Comparison of ENCODE assay signal across 4 worm cellular contexts in the genomic region with DNA sequence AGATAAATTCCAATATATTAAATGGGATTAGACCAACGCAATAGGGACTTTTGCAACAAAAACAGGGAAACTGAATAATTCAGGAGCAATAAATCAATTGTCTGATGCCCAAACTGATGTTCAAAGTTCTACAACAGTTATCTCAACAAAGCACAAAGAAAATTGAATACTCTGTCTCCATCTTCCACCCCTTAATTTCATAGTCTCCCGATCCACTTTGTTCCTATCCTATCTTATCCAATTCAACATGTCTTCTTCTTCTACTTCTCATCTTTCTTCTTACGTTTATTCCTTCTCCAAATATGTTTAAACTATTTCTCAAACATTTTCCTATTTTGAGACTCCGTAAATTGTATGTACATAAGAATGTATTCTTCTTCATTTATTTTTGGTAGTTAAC.
TF ChIP-seq lines count a peak whose summit lies in the region.

No protein-coding gene starts in this region.

TF ChIP-seq in whole organism, L1 larva, 84 proteins besides CTCF, POLR2A, EP300 and RAD21:
- TF ChIP-seq lin-14 (GFP tag; optimal IDR thresholded peaks at IDR 0.05; lab: Kevin White, UChicago) (peak; percentile 28), fkh-10 (GFP tag; optimal IDR thresholded peaks at IDR 0.05; lab: Kevin White, UChicago) (peak; percentile 61), zip-4 (GFP tag; optimal IDR thresholded peaks at IDR 0.05; lab: Kevin White, UChicago) (no peak)

TF ChIP-seq in whole organism, L4 larva, 104 proteins besides CTCF, POLR2A, EP300 and RAD21:
- TF ChIP-seq hif-1 (tag; optimal IDR thresholded peaks at IDR 0.05; lab: Kevin White, UChicago) = no peak
- no peak for TF ChIP-seq lsy-2 (tag; optimal IDR thresholded peaks at IDR 0.05; lab: Kevin White, UChicago)
- no peak for TF ChIP-seq Y105C5A.15 (GFP tag; IDR thresholded peaks at IDR 0.05; lab: Robert Waterston, UW)
- TF ChIP-seq lim-7 (GFP tag; IDR thresholded peaks at IDR 0.05; lab: Robert Waterston, UW) = no peak
- TF ChIP-seq egl-27 (tag; optimal IDR thresholded peaks at IDR 0.05; lab: Kevin White, UChicago) = no peak
- TF ChIP-seq ces-1 (GFP tag; optimal IDR thresholded peaks at IDR 0.05; lab: Kevin White, UChicago) = peak; percentile 11
- TF ChIP-seq mxl-2 (GFP tag; conservative IDR thresholded peaks at IDR 0.05; lab: Robert Waterston, UW) = no peak

TF ChIP-seq in whole organism, late embryonic, 69 proteins besides CTCF, POLR2A, EP300 and RAD21:
- no peak for TF ChIP-seq fkh-10 (GFP tag; optimal IDR thresholded peaks at IDR 0.05; lab: Kevin White, UChicago)
- peak; percentile 93 for TF ChIP-seq unc-42 (tag; optimal IDR thresholded peaks at IDR 0.05; lab: Kevin White, UChicago)

TF ChIP-seq in whole organism, mixed stage, embryonic, 35 proteins besides CTCF, POLR2A, EP300 and RAD21:
- peak; percentile 88 for TF ChIP-seq ces-1 (GFP tag; optimal IDR thresholded peaks at IDR 0.05; lab: Kevin White, UChicago)
- TF ChIP-seq unc-120 (tag; optimal IDR thresholded peaks at IDR 0.05; lab: Kevin White, UChicago; ENCODE audit: poor library complexity, severe bottlenecking) = no peak
